Worm (Caenorhabditis elegans) whole organism, L4 larva: Measurements from ENCODE around the gene F14H3.12.

Source experiments
- lin-15B ChIP-seq: fragments of 150-350 bp; sonication (generic microtip); optimal IDR thresholded peaks from 3 replicates; lab custom pipeline; 2014; ENCODE audit warnings: missing biosample characterization, missing genetic modification characterization
- nhr-76 ChIP-seq: fragments of 150-350 bp; optimal IDR thresholded peaks from 2 replicates; lab custom pipeline; 2014; ENCODE audit warnings: missing biosample characterization, missing genetic modification characterization

DNA sequence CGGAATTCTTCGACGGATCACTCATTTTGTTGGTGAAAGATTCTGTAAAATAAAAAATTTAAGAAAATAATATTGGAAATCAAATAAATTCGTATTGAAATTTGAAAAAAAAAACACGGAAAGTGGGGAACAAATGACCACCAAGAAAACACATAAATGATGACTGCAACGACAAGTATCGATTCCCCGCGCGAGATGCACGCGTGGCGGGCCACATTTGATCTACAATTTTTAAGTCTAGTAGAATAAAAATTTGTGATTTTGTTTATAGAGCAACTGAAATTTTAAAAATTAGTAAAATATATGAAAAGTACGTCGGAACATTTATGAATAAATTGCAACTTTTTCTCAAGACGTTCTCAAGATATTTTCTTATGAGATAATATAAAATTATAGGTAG is 20.1 kb downstream of the F14H3.12 start, which contains the start of gene F14H3.4:
- TF ChIP-seq nhr-76 (tag; lab: Kevin White, UChicago) (no peak), lin-15B (tag; lab: Kevin White, UChicago) (no peak)
